Fruit fly (Drosophila melanogaster) Kc167 (cell line): ENCODE results near the gene roq.

Experiments used
- Myc ChIP-seq: fragments of >200 bp; optimal IDR thresholded peaks from 2 replicates; lab custom pipeline; 2017; ENCODE audit warnings: missing external identifiers
- Sin3A ChIP-seq: fragments of >200 bp; optimal IDR thresholded peaks from 2 replicates; lab custom pipeline; 2018; ENCODE audit warnings: missing external identifiers
- h ChIP-seq: fragments of >200 bp; optimal IDR thresholded peaks from 3 replicates; lab custom pipeline; 2018; ENCODE audit warnings: missing external identifiers
- insv ChIP-seq: fragments of >200 bp; optimal IDR thresholded peaks from 3 replicates; lab custom pipeline; 2018; ENCODE audit warnings: missing external identifiers
- psq ChIP-seq: fragments of >200 bp; optimal IDR thresholded peaks from 2 replicates; lab custom pipeline; 2017; ENCODE audit warnings: missing external identifiers
- ttk ChIP-seq: sonication (Bioruptor generic); optimal IDR thresholded peaks from 2 replicates; lab custom pipeline; 2017; ENCODE audit warnings: missing external identifiers

Gene roq

DNA sequence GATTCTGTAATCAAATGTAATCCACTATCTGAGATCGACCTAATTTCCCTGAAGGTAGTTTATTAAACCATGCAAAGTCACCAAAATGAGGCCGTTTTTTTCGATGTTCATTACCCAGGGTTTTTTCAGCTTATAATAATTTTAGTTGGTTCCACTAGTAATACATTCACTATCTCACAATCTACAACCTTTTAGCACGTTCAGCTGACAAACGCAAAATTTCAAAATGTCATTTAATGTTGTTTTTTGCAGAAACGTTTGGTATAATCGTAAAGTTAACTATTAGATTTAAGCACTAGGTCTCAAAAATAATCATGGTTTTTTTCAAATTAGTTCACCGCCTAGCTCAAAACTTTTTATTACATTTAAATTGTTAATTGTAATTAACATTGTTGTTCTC is 21.8 kb upstream of the roq start, which contains the start of gene CG44836:
TSS of gene CG44836 (minus strand) at position 101 of the 400 bp plus-strand sequence.
- TF ChIP-seq Sin3A (lab: Kevin White, UChicago) = no peak
- no peak for TF ChIP-seq psq (lab: Kevin White, UChicago)
- no peak for TF ChIP-seq insv (lab: Kevin White, UChicago)
- TF ChIP-seq ttk (lab: Kevin White, UChicago) = no peak
- TF ChIP-seq Myc = no peak
- no peak for TF ChIP-seq h

DNA sequence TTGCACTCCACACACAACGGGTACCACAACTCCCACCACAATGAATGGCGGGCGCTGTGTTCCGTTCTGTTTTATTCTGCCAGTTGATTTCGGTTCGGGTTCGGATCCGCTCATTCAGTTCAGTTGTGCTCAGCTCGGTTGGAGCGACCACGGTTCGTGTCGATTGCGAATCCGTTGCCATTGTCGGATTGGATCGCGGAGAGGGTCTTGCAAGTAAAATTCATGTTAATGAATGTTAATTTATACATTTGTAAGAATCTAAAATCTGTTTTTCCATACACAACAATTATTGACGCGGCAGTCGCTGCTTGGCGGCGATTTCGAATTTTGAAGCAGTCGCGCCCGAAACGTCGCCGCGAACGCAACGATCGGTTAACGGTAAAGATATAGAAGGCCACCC is 16.1 kb upstream of the roq start, which contains the start of gene Gagr:
TSS of gene Gagr (plus strand) at position 81 of the 400 bp plus-strand sequence.
- no peak for TF ChIP-seq Myc
- no peak for TF ChIP-seq ttk (lab: Kevin White, UChicago)
- no peak for TF ChIP-seq h
- TF ChIP-seq Sin3A (lab: Kevin White, UChicago) = no peak
- TF ChIP-seq psq (lab: Kevin White, UChicago) = no peak
- TF ChIP-seq insv (lab: Kevin White, UChicago) = no peak

DNA sequence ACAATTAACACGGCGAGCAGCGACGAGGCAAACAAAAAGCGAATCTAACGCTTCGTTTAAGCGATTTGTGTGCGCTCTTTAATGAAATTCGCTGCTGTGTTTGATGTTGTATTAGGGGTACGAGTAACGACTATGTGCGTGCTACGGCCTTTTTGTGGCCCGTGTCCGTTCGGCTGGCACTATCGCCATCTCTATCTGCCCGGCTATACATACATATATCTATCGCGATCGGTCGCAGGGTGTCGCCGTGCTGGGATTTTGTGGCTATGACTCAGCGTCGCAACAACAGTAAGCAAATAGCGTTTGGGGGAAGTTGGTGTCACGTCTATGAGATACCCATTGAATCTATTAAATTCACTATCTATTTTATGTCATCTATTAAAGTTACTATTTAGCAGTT is 15.3 kb upstream of the roq start:
- TF ChIP-seq Sin3A (lab: Kevin White, UChicago) (no peak), Myc (no peak), h (no peak), psq (lab: Kevin White, UChicago) (no peak), insv (lab: Kevin White, UChicago) (no peak), ttk (lab: Kevin White, UChicago) (no peak)

DNA sequence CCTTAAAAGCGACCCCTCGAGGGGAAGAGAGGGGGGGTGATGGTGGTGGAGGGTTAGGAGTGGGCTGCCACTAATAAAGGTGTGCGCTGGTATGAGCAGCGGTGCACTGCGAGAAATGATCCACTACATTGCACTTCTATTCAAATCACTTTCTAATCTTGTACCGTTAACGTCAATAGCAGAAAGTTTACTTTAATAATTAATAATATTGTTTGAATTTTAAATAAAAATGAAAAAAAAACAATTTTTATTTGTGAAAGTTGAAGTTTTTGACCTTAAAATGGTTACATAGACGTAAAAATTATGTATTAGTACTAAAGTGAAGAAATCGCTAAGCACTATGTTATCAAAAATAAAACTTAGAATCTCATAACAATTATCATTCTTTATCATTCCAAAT is 14.5 kb upstream of the roq start:
- TF ChIP-seq h (no peak), Myc (no peak), psq (lab: Kevin White, UChicago) (no peak), ttk (lab: Kevin White, UChicago) (no peak), Sin3A (lab: Kevin White, UChicago) (no peak), insv (lab: Kevin White, UChicago) (no peak)

DNA sequence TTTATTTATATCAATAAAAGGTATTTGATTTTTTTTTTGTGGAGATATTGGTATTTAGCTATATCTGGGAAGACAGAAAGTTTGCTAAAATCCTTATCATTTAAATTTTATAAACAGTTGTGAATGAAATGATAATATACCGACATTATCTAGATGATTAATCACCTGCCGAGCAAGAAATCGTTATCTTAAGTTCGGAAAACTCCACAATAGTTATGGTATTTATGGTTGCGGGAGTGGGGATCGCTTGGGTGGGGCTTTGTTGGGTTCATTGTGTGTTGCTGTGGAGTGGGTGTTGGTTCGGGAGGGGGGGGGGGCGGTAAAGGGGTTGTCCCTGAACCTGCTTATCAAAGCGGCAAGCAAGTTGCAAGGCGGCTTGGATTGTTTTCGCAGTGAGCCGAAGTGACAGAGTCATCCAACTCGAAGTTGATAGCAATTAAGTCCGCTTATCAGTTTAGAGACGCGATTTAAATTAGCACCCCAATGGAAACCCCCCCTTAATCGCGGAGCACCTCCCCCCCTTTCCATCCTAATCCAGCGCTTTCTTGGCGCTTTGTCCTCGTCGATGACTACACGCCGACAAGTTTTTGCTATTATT is 13.9 kb upstream of the roq start:
- TF ChIP-seq Sin3A (lab: Kevin White, UChicago) (no peak), psq (lab: Kevin White, UChicago) (no peak), insv (lab: Kevin White, UChicago) (no peak), ttk (lab: Kevin White, UChicago) (no peak), h (no peak), Myc (no peak)

DNA sequence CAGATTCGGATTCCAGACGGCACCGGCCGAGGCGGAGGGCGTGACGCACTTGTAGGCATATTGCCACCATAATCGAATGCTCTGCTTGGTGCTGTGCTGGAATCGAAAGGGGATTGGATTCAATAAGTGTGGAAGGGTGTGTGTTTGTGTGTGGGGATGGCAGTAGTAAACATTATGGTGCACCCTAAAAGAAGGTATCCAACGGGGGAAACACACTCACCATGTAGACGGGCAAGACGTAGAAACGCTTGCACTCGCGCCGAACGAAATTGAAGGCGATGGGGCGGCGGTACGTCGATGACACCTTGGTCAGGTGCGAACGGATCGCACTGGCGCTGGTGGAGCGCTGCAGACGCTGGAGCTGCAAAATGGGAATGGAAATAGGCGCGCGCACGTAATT is 12.9 kb upstream of the roq start:
- TF ChIP-seq insv (lab: Kevin White, UChicago) = no peak
- no peak for TF ChIP-seq ttk (lab: Kevin White, UChicago)
- no peak for TF ChIP-seq Myc
- TF ChIP-seq psq (lab: Kevin White, UChicago) = no peak
- TF ChIP-seq Sin3A (lab: Kevin White, UChicago) = no peak
- TF ChIP-seq h = no peak

DNA sequence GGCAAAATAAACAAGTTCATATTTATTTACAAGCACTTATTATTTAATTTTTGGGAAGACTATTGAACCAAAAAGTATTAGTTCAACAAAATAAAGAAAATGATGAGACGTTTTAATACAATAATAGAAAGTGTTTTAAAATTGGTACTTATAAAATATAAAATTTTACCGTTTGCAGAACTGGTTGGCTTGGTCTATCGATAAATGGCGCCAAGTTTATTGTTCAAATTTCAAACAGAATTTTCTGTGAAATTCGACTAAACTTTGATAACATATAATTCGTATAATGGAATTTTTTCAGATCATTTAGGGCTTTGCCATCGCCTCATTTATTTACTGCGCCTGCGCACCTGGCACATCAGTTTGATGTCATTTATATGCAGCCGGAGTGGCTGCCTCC is 12.4 kb upstream of the roq start:
- TF ChIP-seq Sin3A (lab: Kevin White, UChicago) (no peak), insv (lab: Kevin White, UChicago) (no peak), h (no peak), Myc (no peak), ttk (lab: Kevin White, UChicago) (no peak), psq (lab: Kevin White, UChicago) (no peak)

DNA sequence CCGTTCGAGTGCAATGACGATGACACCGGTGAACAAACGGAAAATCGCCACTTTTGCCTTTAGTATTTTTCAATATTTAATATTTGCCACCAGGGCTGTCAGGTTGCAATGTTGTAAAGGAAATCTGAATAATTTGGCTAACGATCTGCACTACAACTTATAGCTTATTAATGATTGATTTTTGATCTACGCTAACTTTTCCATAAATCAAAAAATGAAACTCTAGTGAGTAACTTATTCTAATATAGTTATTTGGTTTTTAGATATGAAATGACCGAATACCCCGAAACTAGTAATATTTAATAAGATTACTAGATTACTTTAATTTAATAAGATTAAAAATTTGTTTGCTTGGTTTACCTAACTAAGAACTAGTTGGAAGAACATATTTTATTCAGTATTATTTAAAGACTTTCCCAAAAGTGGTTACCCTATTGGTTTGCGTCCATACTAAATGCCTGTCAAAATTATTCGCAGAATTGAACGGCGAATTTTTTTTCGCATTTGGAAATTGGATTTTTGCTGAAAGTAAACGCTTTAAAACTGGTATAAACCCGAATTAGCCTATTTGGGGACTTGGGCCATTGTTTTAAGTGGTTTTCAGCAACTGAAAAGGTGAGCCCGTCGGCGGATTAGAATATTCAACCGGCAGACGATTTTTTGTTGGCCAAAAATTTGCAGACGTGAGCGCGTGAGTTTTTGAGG is 7.7 kb upstream of the roq start, which contains the start of the genes Agpat3 and RAF2:
TSS of gene Agpat3 (minus strand) at position 78 of the 705 bp plus-strand sequence.
TSS of gene RAF2 (plus strand) at position 448 of the 705 bp plus-strand sequence.
- TF ChIP-seq h (no peak), Myc (no peak), insv (lab: Kevin White, UChicago) (no peak), ttk (lab: Kevin White, UChicago) (no peak), Sin3A (lab: Kevin White, UChicago) (no peak), psq (lab: Kevin White, UChicago) (no peak)

DNA sequence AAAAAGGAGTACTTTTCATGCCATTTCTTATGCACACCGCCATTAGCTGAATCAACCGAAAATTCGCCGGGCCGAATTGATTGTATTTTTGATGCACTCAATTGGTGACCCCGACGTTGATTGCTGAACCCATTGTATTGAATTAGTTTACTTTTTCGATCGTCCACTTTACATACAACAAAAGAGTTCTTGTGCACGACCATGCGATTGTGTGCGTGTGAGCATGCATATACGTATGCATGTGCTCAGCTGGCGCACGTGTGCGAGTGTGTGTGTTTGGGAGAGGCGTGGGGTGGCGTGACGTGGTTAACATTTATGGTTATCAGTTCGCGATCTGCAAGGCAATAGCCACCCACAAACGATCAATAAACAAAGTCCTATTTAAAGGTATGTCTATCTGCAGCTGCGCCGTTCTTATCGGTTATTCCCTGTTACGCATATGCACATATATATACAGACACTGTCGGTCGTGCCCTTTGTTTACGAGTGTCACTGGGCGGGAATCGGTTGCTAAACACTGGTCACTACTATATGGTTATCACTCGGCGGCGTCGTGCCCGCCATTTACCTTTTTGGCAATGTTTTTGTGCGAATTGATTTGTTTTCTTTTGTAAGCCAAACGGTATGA is 7.0 kb upstream of the roq start:
- TF ChIP-seq h (no peak), insv (lab: Kevin White, UChicago) (no peak), ttk (lab: Kevin White, UChicago) (no peak), Myc (no peak), Sin3A (lab: Kevin White, UChicago) (no peak), psq (lab: Kevin White, UChicago) (no peak)

DNA sequence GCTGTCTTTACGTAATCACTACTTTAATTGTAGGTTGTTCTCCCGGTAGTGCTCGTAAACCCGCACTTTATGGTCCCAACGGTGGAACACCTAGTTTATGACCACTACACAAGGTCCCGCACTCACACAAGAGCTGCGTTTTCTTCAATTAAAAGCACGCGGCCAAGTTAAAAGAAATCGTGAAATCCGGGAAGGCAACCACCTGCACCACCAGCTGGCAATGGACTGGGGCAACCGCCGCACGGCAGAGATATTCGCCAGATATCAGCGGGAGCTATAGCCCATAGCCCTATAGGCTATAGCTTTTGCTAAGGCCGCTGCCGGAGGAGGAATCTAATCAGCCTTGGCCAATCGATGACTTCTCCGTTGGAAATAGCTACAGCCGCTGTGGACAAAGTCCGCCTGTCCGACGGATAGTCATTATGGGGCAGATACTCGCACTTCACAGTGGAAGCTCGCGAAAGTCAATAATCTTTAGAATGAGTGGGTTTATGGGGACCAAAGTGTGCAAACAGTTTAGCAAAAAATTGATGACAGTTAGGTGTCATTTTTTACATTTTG is 5.9 kb upstream of the roq start:
- TF ChIP-seq Myc (no peak), psq (lab: Kevin White, UChicago) (no peak)

DNA sequence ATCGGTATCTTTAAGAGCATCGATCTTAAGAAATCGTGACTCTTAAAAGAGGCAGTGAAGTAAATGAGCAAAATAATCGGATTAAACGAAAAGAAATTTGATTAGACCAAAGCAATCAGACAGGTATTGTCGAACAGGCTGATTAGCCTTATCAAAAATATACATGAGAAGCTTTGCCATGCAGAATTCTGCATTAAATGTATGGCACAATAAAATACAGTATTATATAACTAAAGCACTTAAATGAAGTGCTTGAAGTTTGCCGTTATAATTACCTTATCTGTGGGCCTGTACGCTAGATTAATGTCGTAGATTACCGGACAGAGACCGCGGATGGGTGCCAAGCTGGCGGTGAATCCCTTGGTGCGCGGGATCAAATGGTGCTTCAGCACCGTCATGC is 4.7 kb upstream of the roq start:
- TF ChIP-seq ttk (lab: Kevin White, UChicago) (no peak), Myc (no peak), psq (lab: Kevin White, UChicago) (no peak), h (no peak), insv (lab: Kevin White, UChicago) (no peak), Sin3A (lab: Kevin White, UChicago) (no peak)
